Fruit fly (Drosophila melanogaster) whole organism, embryonic: ENCODE data around the gene CG12594.
A peak's percentile ranks its signal among the peaks of the same experiment; 100 is the strongest.

Experiments used
- Atf-2 ChIP-seq: fragments of 200-800 bp; sonication (Bioruptor generic); optimal IDR thresholded peaks from 2 replicates; lab custom pipeline; 2016; ENCODE audit warnings: missing biosample characterization, missing genetic modification characterization
- Blimp-1 ChIP-seq: fragments of 200-800 bp; sonication (Bioruptor generic); optimal IDR thresholded peaks from 3 replicates; lab custom pipeline; 2018; ENCODE audit warnings: missing biosample characterization, missing genetic modification characterization, mild to moderate bottlenecking, moderate library complexity, missing genetic modification reagents
- CG10274 ChIP-seq: fragments of 200-800 bp; sonication (Bioruptor generic); optimal IDR thresholded peaks from 3 replicates; lab custom pipeline; 2017; ENCODE audit warnings: missing biosample characterization, mild to moderate bottlenecking, missing genetic modification characterization
- CG12104 ChIP-seq: fragments of 200-800 bp; sonication (Bioruptor generic); optimal IDR thresholded peaks from 3 replicates; lab custom pipeline; 2016; ENCODE audit warnings: missing biosample characterization, missing genetic modification characterization
- CG12744 ChIP-seq: fragments of 200-800 bp; sonication (Bioruptor generic); optimal IDR thresholded peaks from 2 replicates; lab custom pipeline; 2016; ENCODE audit warnings: missing biosample characterization, missing genetic modification characterization
- CG12769 ChIP-seq: fragments of 200-800 bp; sonication (Bioruptor generic); optimal IDR thresholded peaks from 2 replicates; lab custom pipeline; 2019; ENCODE audit warnings: missing biosample characterization, mild to moderate bottlenecking, missing genetic modification characterization, moderate library complexity
- CG15269 ChIP-seq: fragments of 200-800 bp; sonication (Bioruptor generic); optimal IDR thresholded peaks from 2 replicates; lab custom pipeline; 2018; ENCODE audit warnings: missing biosample characterization, mild to moderate bottlenecking, missing genetic modification characterization, moderate library complexity
- CG17359 ChIP-seq: fragments of 200-800 bp; sonication (Bioruptor generic); optimal IDR thresholded peaks from 3 replicates; lab custom pipeline; 2018; ENCODE audit warnings: missing biosample characterization, mild to moderate bottlenecking, missing genetic modification characterization, moderate library complexity
- CG17829 ChIP-seq: fragments of 200-800 bp; optimal IDR thresholded peaks from 2 replicates; lab custom pipeline; 2019; ENCODE audit warnings: missing biosample characterization, mild to moderate bottlenecking, missing genetic modification characterization, moderate library complexity
- CG18476 ChIP-seq: fragments of 200-800 bp; sonication (Bioruptor generic); optimal IDR thresholded peaks from 2 replicates; lab custom pipeline; 2016; ENCODE audit warnings: missing biosample characterization, mild to moderate bottlenecking, missing genetic modification characterization
- CG4360 ChIP-seq: fragments of 200-800 bp; sonication (Bioruptor generic); IDR thresholded peaks from 2 replicates; pipeline ENCODE4 v1.3.6; 2022; ENCODE audit warnings: missing biosample characterization, missing genetic modification characterization
- CG6254 ChIP-seq: fragments of 200-800 bp; sonication (Bioruptor generic); optimal IDR thresholded peaks from 3 replicates; lab custom pipeline; 2017; ENCODE audit warnings: mild to moderate bottlenecking, missing biosample characterization, missing genetic modification reagents, missing genetic modification characterization
- CG7372 ChIP-seq: fragments of 200-800 bp; sonication (Bioruptor generic); IDR thresholded peaks from 2 replicates; pipeline ENCODE4 v1.3.6; 2022; ENCODE audit warnings: missing biosample characterization, missing genetic modification characterization
- CG7928 ChIP-seq: fragments of 200-800 bp; sonication (Bioruptor generic); optimal IDR thresholded peaks from 2 replicates; lab custom pipeline; 2017; ENCODE audit warnings: missing biosample characterization, mild to moderate bottlenecking, missing genetic modification characterization
- CG8924 ChIP-seq: fragments of 200-800 bp; optimal IDR thresholded peaks from 3 replicates; lab custom pipeline; 2019; ENCODE audit warnings: missing biosample characterization, mild to moderate bottlenecking, missing genetic modification characterization, moderate library complexity
- CTCF ChIP-seq: fragments of 200-800 bp; sonication (Bioruptor generic); optimal IDR thresholded peaks from 2 replicates; lab custom pipeline; 2017; ENCODE audit warnings: missing biosample characterization, mild to moderate bottlenecking, missing genetic modification characterization, moderate library complexity
- Dad ChIP-seq: fragments of 200-800 bp; sonication (Bioruptor generic); optimal IDR thresholded peaks from 3 replicates; lab custom pipeline; 2016; ENCODE audit warnings: missing biosample characterization, missing genetic modification characterization
- Dll ChIP-seq: fragments of 200-800 bp; sonication (Bioruptor generic); IDR thresholded peaks from 4 replicates; pipeline ENCODE4 v1.3.6; 2022; ENCODE audit warnings: missing biosample characterization, missing genetic modification characterization; ENCODE audit not compliant: partially characterized antibody
- HLH4C ChIP-seq: fragments of 200-800 bp; sonication (Bioruptor generic); IDR thresholded peaks from 3 replicates; pipeline ENCODE4 v1.3.6; 2022; ENCODE audit warnings: missing biosample characterization, missing genetic modification characterization; ENCODE audit not compliant: partially characterized antibody
- HLHmδ ChIP-seq: fragments of 200-800 bp; sonication (Bioruptor generic); optimal IDR thresholded peaks from 2 replicates; lab custom pipeline; 2018; ENCODE audit warnings: missing biosample characterization, mild to moderate bottlenecking, missing genetic modification characterization, moderate library complexity
- Hey ChIP-seq: fragments of 200-800 bp; sonication (Bioruptor generic); optimal IDR thresholded peaks from 3 replicates; lab custom pipeline; 2018; ENCODE audit warnings: missing biosample characterization, mild to moderate bottlenecking, missing genetic modification characterization
- Neu2 ChIP-seq: fragments of 200-800 bp; sonication (Bioruptor generic); optimal IDR thresholded peaks from 3 replicates; lab custom pipeline; 2016; ENCODE audit warnings: missing biosample characterization, missing genetic modification characterization, borderline replicate concordance
- NfI ChIP-seq: fragments of 200-800 bp; sonication (Bioruptor generic); optimal IDR thresholded peaks from 3 replicates; lab custom pipeline; 2018; ENCODE audit warnings: missing biosample characterization, mild to moderate bottlenecking, missing genetic modification characterization, moderate library complexity
- PHDP ChIP-seq: fragments of 200-800 bp; sonication (Bioruptor generic); optimal IDR thresholded peaks from 3 replicates; lab custom pipeline; 2018; ENCODE audit warnings: missing biosample characterization, mild to moderate bottlenecking, missing genetic modification characterization, moderate library complexity
- Rx ChIP-seq: fragments of 200-800 bp; sonication (Bioruptor generic); IDR thresholded peaks from 2 replicates; pipeline ENCODE4 v1.3.6; 2022; ENCODE audit warnings: missing biosample characterization, missing genetic modification characterization
- Sin3A ChIP-seq: fragments of >200 bp; optimal IDR thresholded peaks from 2 replicates; lab custom pipeline; 2018
- Xrp1 ChIP-seq: fragments of 200-800 bp; sonication (Bioruptor generic); IDR thresholded peaks from 2 replicates; pipeline ENCODE4 v1.3.6; 2022; ENCODE audit warnings: missing biosample characterization, missing genetic modification characterization
- crp ChIP-seq, 2 experiments: fragments of 200-800 bp; sonication (Bioruptor generic); optimal IDR thresholded peaks; 2 replicates in 1 of 2; 3 replicates in 1 of 2; lab custom pipeline; 2017; ENCODE audit warnings: missing biosample characterization in 2 of 2, missing genetic modification characterization in 2 of 2, mild to moderate bottlenecking in 1 of 2, moderate library complexity in 1 of 2
- dan ChIP-seq: fragments of 200-800 bp; sonication (Bioruptor generic); IDR thresholded peaks from 2 replicates; pipeline ENCODE4 v1.3.6; 2022; ENCODE audit warnings: missing biosample characterization, missing genetic modification characterization
- emc ChIP-seq: fragments of 200-800 bp; sonication (Bioruptor generic); optimal IDR thresholded peaks from 2 replicates; lab custom pipeline; 2016; ENCODE audit warnings: missing biosample characterization, missing genetic modification characterization
- gce ChIP-seq: fragments of 200-800 bp; sonication (Bioruptor generic); IDR thresholded peaks from 3 replicates; pipeline ENCODE4 v1.3.6; 2022; ENCODE audit warnings: missing biosample characterization, missing genetic modification characterization
- gcm ChIP-seq: fragments of 200-800 bp; sonication (Bioruptor generic); optimal IDR thresholded peaks from 2 replicates; lab custom pipeline; 2019; ENCODE audit warnings: missing biosample characterization, mild to moderate bottlenecking, missing genetic modification characterization, moderate library complexity
- jing ChIP-seq: fragments of 200-800 bp; sonication (Bioruptor generic); optimal IDR thresholded peaks from 2 replicates; lab custom pipeline; 2018; ENCODE audit warnings: missing biosample characterization, mild to moderate bottlenecking, missing genetic modification characterization
- otp ChIP-seq: fragments of 200-800 bp; sonication (Bioruptor generic); IDR thresholded peaks from 3 replicates; pipeline ENCODE4, ENCODE4 v1.3.6; 2022; ENCODE audit warnings: missing biosample characterization, missing genetic modification characterization
- pb ChIP-seq: fragments of 200-800 bp; sonication (Bioruptor generic); optimal IDR thresholded peaks from 3 replicates; lab custom pipeline; 2016; ENCODE audit warnings: missing biosample characterization, missing genetic modification characterization
- seq ChIP-seq: fragments of 200-800 bp; sonication (Bioruptor generic); IDR thresholded peaks from 2 replicates; pipeline ENCODE4 v1.3.6; 2022; ENCODE audit warnings: missing biosample characterization, missing genetic modification characterization
- sug ChIP-seq: fragments of 200-800 bp; optimal IDR thresholded peaks from 2 replicates; lab custom pipeline; 2019; ENCODE audit warnings: missing biosample characterization, mild to moderate bottlenecking, missing genetic modification characterization, moderate library complexity
- toy ChIP-seq: fragments of 200-800 bp; sonication (Bioruptor generic); IDR thresholded peaks from 2 replicates; pipeline ENCODE4 v1.3.6; 2022; ENCODE audit warnings: missing biosample characterization, missing genetic modification characterization
- twi ChIP-seq: fragments of 200-800 bp; optimal IDR thresholded peaks from 2 replicates; lab custom pipeline; 2019; ENCODE audit warnings: missing biosample characterization, mild to moderate bottlenecking, missing genetic modification characterization, moderate library complexity
- tx ChIP-seq: fragments of 200-800 bp; sonication (Bioruptor generic); optimal IDR thresholded peaks from 2 replicates; lab custom pipeline; 2016; ENCODE audit warnings: missing biosample characterization, missing genetic modification characterization
- zen2 ChIP-seq: fragments of 200-800 bp; sonication (Bioruptor generic); IDR thresholded peaks from 3 replicates; pipeline ENCODE4 v1.3.6; 2022; ENCODE audit warnings: missing biosample characterization, missing genetic modification characterization; ENCODE audit not compliant: partially characterized antibody

Gene CG12594

DNA sequence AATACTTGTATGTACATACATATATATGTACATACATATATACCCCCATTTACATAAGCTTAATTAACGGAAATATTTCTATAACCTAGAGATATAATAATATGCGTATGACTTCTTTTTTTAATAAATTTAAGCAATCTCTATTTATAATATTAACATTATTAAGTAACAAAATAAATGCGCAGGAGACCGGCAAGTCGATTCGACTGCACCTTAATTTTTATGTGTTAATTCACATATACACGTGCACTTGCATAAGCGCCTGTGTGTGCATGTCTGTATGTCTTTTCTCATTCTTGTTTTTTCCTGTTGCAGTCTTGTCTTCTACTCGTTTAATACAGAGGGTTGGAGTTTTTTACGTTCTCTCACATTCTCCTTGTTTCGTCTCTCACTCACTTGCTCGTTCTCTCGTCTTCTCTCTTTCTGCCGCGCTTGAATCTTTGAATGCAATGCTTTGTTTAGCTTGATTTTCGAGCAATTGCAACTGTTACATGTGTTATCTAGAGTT, 58.7 kb downstream of the CG12594 start (continued):
- TF ChIP-seq Rx (GFP tag; lab: Robert Waterston, UW) = peak; percentile 73
- TF ChIP-seq twi (tag; lab: Kevin White, UChicago) = peak; percentile 91
- TF ChIP-seq zen2 (GFP tag; lab: Robert Waterston, UW) = no peak
- peak; percentile 84 for TF ChIP-seq CG12104
- no peak for TF ChIP-seq Sin3A (lab: Kevin White, UChicago)
- no peak for TF ChIP-seq toy (GFP tag; lab: Robert Waterston, UW)
- peak; percentile 70 for TF ChIP-seq CG4360 (GFP tag; lab: Robert Waterston, UW)
- peak; percentile 95 for TF ChIP-seq CG17359 (tag; lab: Kevin White, UChicago)
- peak; percentile 98 for TF ChIP-seq CG8924
- peak; percentile 91 for TF ChIP-seq PHDP (tag; lab: Kevin White, UChicago)
- TF ChIP-seq HLH4C = no peak
- peak; percentile 82 for TF ChIP-seq CG18476 (GFP tag; lab: Kevin White, UChicago)
- peak; percentile 81 for TF ChIP-seq NfI (GFP tag; lab: Kevin White, UChicago)
- TF ChIP-seq HLHmδ (GFP tag; lab: Kevin White, UChicago) = no peak
- peak; percentile 100 for TF ChIP-seq CG10274 (GFP tag; lab: Kevin White, UChicago)
- no peak for TF ChIP-seq Hey (tag; lab: Kevin White, UChicago)
- peak; percentile 81 for TF ChIP-seq jing (GFP tag; lab: Kevin White, UChicago)
- TF ChIP-seq tx = no peak
- peak; percentile 99 for TF ChIP-seq CG17829 (tag; lab: Kevin White, UChicago)
- peak; percentile 60; the same call in 2 of the 3 replicates for TF ChIP-seq gce
- TF ChIP-seq Xrp1 (GFP tag; lab: Robert Waterston, UW) = peak; percentile 98
- peak; percentile 93 for TF ChIP-seq Blimp-1 (GFP tag; lab: Kevin White, UChicago)
- peak; percentile 30 for TF ChIP-seq Atf-2 (GFP tag; lab: Kevin White, UChicago)
- peak; percentile 51; the same call in 1 of the 2 replicates for TF ChIP-seq CG7372
- peak in 1 of 2 experiments; percentile 60 for TF ChIP-seq crp (GFP tag; optimal IDR thresholded peaks at IDR 0.05; lab: Kevin White, UChicago)
- TF ChIP-seq pb = no peak
- no peak for TF ChIP-seq Dad (GFP tag; lab: Kevin White, UChicago)
- TF ChIP-seq gcm (GFP tag; lab: Kevin White, UChicago) = peak; percentile 95
- TF ChIP-seq dan (GFP tag; lab: Robert Waterston, UW) = peak; percentile 39; the same call in 1 of the 2 replicates
- no peak for TF ChIP-seq emc (GFP tag; lab: Kevin White, UChicago)
- peak; percentile 91 for TF ChIP-seq otp (GFP tag; lab: Robert Waterston, UW)
- peak; percentile 78 for TF ChIP-seq CG15269 (tag; lab: Kevin White, UChicago)
- peak; percentile 52 for TF ChIP-seq sug (tag; lab: Kevin White, UChicago)
- TF ChIP-seq Dll (GFP tag; lab: Robert Waterston, UW) = no peak
- peak; percentile 42 for TF ChIP-seq CTCF (GFP tag; lab: Kevin White, UChicago)
- no peak for TF ChIP-seq CG12744 (GFP tag; lab: Kevin White, UChicago)
- TF ChIP-seq seq (GFP tag; lab: Robert Waterston, UW) = peak; percentile 33; the same call in 1 of the 2 replicates
- no peak for TF ChIP-seq CG12769 (tag; lab: Kevin White, UChicago)
- TF ChIP-seq CG7928 (GFP tag; lab: Kevin White, UChicago) = no peak
- TF ChIP-seq Neu2 = no peak
- TF ChIP-seq CG6254 (GFP tag; lab: Kevin White, UChicago) = peak; percentile 93
